Worm (Caenorhabditis elegans) whole organism, L1 larva: ENCODE data around the gene ZK1320.2.

Experiments used
- C16A3.4 ChIP-seq: fragments of 150-350 bp; optimal IDR thresholded peaks from 2 replicates; lab custom pipeline; 2014; ENCODE audit warnings: missing biosample characterization, missing genetic modification characterization
- F16B12.6 ChIP-seq: fragments of 150-350 bp; optimal IDR thresholded peaks from 2 replicates; lab custom pipeline; 2014; ENCODE audit warnings: missing biosample characterization, missing genetic modification characterization
- aha-1 ChIP-seq: fragments of 150-350 bp; optimal IDR thresholded peaks from 2 replicates; lab custom pipeline; 2014; ENCODE audit warnings: missing biosample characterization, missing genetic modification characterization
- alr-1 ChIP-seq: fragments of 200-800 bp; sonication (Bioruptor generic); optimal IDR thresholded peaks from 2 replicates; lab custom pipeline; 2018; ENCODE audit warnings: borderline replicate concordance, mild to moderate bottlenecking, missing genetic modification characterization, missing compliant biosample characterization
- aly-2 ChIP-seq: fragments of 150-350 bp; optimal IDR thresholded peaks from 2 replicates; lab custom pipeline; 2014; ENCODE audit warnings: missing biosample characterization, missing genetic modification characterization
- blmp-1 ChIP-seq: fragments of 150-350 bp; optimal IDR thresholded peaks from 2 replicates; lab custom pipeline; 2014; ENCODE audit warnings: missing biosample characterization, missing genetic modification characterization
- ceh-63 ChIP-seq: fragments of 200-800 bp; sonication (Bioruptor generic); optimal IDR thresholded peaks from 2 replicates; lab custom pipeline; 2018; ENCODE audit warnings: mild to moderate bottlenecking, missing genetic modification characterization, missing compliant biosample characterization
- ceh-8 ChIP-seq: fragments of 200-800 bp; sonication (Bioruptor generic); optimal IDR thresholded peaks from 2 replicates; lab custom pipeline; 2018; ENCODE audit warnings: mild to moderate bottlenecking, missing genetic modification characterization, moderate library complexity, missing compliant biosample characterization
- ceh-88 ChIP-seq: fragments of 200-800 bp; sonication (Bioruptor generic); IDR thresholded peaks from 2 replicates; pipeline ENCODE4 v1.3.6; 2022; ENCODE audit warnings: missing genetic modification characterization, missing compliant biosample characterization
- ceh-90 ChIP-seq: sonication (generic microtip); optimal IDR thresholded peaks from 2 replicates; lab custom pipeline; 2016; ENCODE audit warnings: missing genetic modification characterization, missing compliant biosample characterization
- ces-1 ChIP-seq: fragments of 150-350 bp; optimal IDR thresholded peaks from 2 replicates; lab custom pipeline; 2014; ENCODE audit warnings: missing biosample characterization, missing genetic modification reagents, missing genetic modification characterization
- dsc-1 ChIP-seq: sonication (generic microtip); optimal IDR thresholded peaks from 2 replicates; lab custom pipeline; 2016; ENCODE audit warnings: mild to moderate bottlenecking, missing genetic modification characterization, missing compliant biosample characterization
- efl-1 ChIP-seq, 4 experiments: fragments of 150-350 bp; optimal IDR thresholded peaks in 3 of 4; peaks in 1 of 4; 1 replicate in 1 of 4; 2 replicates in 3 of 4; lab custom pipeline; 2014; ENCODE audit warnings: missing biosample characterization in 2 of 4, missing genetic modification characterization in 2 of 4, missing genetic modification reagents in 2 of 4
- efl-3 ChIP-seq: fragments of 200-800 bp; sonication (Bioruptor generic); optimal IDR thresholded peaks from 2 replicates; lab custom pipeline; 2018; ENCODE audit warnings: mild to moderate bottlenecking, missing genetic modification characterization, missing compliant biosample characterization
- egl-13 ChIP-seq: sonication (generic microtip); optimal IDR thresholded peaks from 2 replicates; lab custom pipeline; 2016; ENCODE audit warnings: missing genotype, missing genetic modification reagents, missing genetic modification characterization, missing compliant biosample characterization
- egl-27 ChIP-seq, 2 experiments: fragments of 150-350 bp in 1 of 2; sonication (generic microtip); optimal IDR thresholded peaks; 3 replicates each; lab custom pipeline; 2017 to 2018; ENCODE audit warnings: missing biosample characterization in 2 of 2, missing genetic modification characterization in 2 of 2, missing genetic modification reagents in 2 of 2
- elt-3 ChIP-seq, 6 experiments: fragments of 150-350 bp in 1 of 6; sonication (generic microtip); optimal IDR thresholded peaks; 2 replicates each; lab custom pipeline; 2017 to 2018; ENCODE audit warnings: missing biosample characterization in 6 of 6, missing genetic modification characterization in 6 of 6, inconsistent platforms in 1 of 6
- ets-5 ChIP-seq: fragments of 200-800 bp; sonication (Bioruptor generic); IDR thresholded peaks from 2 replicates; pipeline ENCODE4 v1.3.6; 2022; ENCODE audit warnings: missing genetic modification characterization, missing compliant biosample characterization
- fkh-10 ChIP-seq: sonication (generic microtip); optimal IDR thresholded peaks from 2 replicates; lab custom pipeline; 2017; ENCODE audit warnings: missing biosample characterization, missing genetic modification reagents, missing genetic modification characterization
- fkh-8 ChIP-seq: sonication (generic microtip); optimal IDR thresholded peaks from 2 replicates; lab custom pipeline; 2016; ENCODE audit warnings: mild to moderate bottlenecking, missing genetic modification characterization, missing compliant biosample characterization
- fos-1 ChIP-seq: fragments of 150-350 bp; optimal IDR thresholded peaks from 2 replicates; lab custom pipeline; 2014; ENCODE audit warnings: missing biosample characterization, missing genetic modification characterization
- grh-1 ChIP-seq: fragments of 200-800 bp; sonication (Bioruptor generic); IDR thresholded peaks from 2 replicates; pipeline ENCODE4 v1.3.6; 2022; ENCODE audit warnings: missing genetic modification reagents, missing genetic modification characterization, missing compliant biosample characterization
- hlh-4 ChIP-seq: sonication (generic microtip); optimal IDR thresholded peaks from 2 replicates; lab custom pipeline; 2016; ENCODE audit warnings: mild to moderate bottlenecking, missing genetic modification characterization, missing compliant biosample characterization
- hpl-2 ChIP-seq: fragments of 150-350 bp; optimal IDR thresholded peaks from 2 replicates; lab custom pipeline; 2014; ENCODE audit warnings: missing biosample characterization, missing genetic modification reagents, missing genetic modification characterization
- isw-1 ChIP-seq: fragments of 200-800 bp; sonication (Bioruptor generic); IDR thresholded peaks from 2 replicates; pipeline ENCODE4 v1.3.6; 2022; ENCODE audit warnings: missing genetic modification characterization, missing compliant biosample characterization
- lin-15B ChIP-seq: fragments of 150-350 bp; sonication (generic microtip); optimal IDR thresholded peaks from 3 replicates; lab custom pipeline; 2014; ENCODE audit warnings: missing biosample characterization, missing genetic modification characterization
- lin-39 ChIP-seq: fragments of 150-350 bp; optimal IDR thresholded peaks from 2 replicates; lab custom pipeline; 2014; ENCODE audit warnings: missing biosample characterization, missing genetic modification reagents, missing genetic modification characterization
- lir-3 ChIP-seq: sonication (generic microtip); optimal IDR thresholded peaks from 2 replicates; lab custom pipeline; 2016; ENCODE audit warnings: mild to moderate bottlenecking, missing genetic modification characterization, moderate library complexity, missing compliant biosample characterization; ENCODE audit not compliant: poor library complexity
- lsy-2 ChIP-seq, 2 experiments: fragments of 150-350 bp; optimal IDR thresholded peaks; 2 replicates each; lab custom pipeline; 2014; ENCODE audit warnings: missing biosample characterization in 2 of 2, missing genetic modification characterization in 2 of 2
- mab-9 ChIP-seq: fragments of 200-800 bp; sonication (Bioruptor generic); IDR thresholded peaks from 2 replicates; pipeline ENCODE4 v1.3.6; 2022; ENCODE audit warnings: missing genetic modification reagents, missing genetic modification characterization, missing compliant biosample characterization
- mdl-1 ChIP-seq, 2 experiments: fragments of 150-350 bp; optimal IDR thresholded peaks; 2 replicates each; lab custom pipeline; 2014 to 2017; ENCODE audit warnings: missing biosample characterization in 2 of 2, missing genetic modification characterization in 2 of 2, inconsistent platforms in 1 of 2
- mef-2 ChIP-seq: fragments of 150-350 bp; optimal IDR thresholded peaks from 2 replicates; lab custom pipeline; 2014; ENCODE audit warnings: missing biosample characterization, missing genetic modification characterization
- nhr-12 ChIP-seq: sonication (generic microtip); optimal IDR thresholded peaks from 2 replicates; lab custom pipeline; 2017; ENCODE audit warnings: missing biosample characterization, missing genetic modification characterization
- nhr-20 ChIP-seq: sonication (generic microtip); optimal IDR thresholded peaks from 2 replicates; lab custom pipeline; 2016; ENCODE audit warnings: mild to moderate bottlenecking, missing genetic modification characterization, missing compliant biosample characterization
- nhr-28 ChIP-seq: fragments of 150-350 bp; optimal IDR thresholded peaks from 2 replicates; lab custom pipeline; 2014; ENCODE audit warnings: missing biosample characterization, missing genetic modification characterization
- nhr-47 ChIP-seq: sonication (generic microtip); optimal IDR thresholded peaks from 2 replicates; lab custom pipeline; 2016; ENCODE audit warnings: mild to moderate bottlenecking, missing genetic modification characterization, moderate library complexity, missing compliant biosample characterization
- nhr-84 ChIP-seq: sonication (generic microtip); optimal IDR thresholded peaks from 2 replicates; lab custom pipeline; 2017; ENCODE audit warnings: missing biosample characterization, missing genetic modification characterization
- pag-3 ChIP-seq: sonication (generic microtip); optimal IDR thresholded peaks from 2 replicates; lab custom pipeline; 2017; ENCODE audit warnings: missing genetic modification characterization, mild to moderate bottlenecking, missing compliant biosample characterization, antibody characterized with exemption, borderline replicate concordance; ENCODE audit not compliant: insufficient read depth
- pqm-1 ChIP-seq: sonication (generic microtip); optimal IDR thresholded peaks from 3 replicates; lab custom pipeline; 2017; ENCODE audit warnings: missing biosample characterization, missing genetic modification characterization
- rnt-1 ChIP-seq: sonication (generic microtip); optimal IDR thresholded peaks from 2 replicates; lab custom pipeline; 2016; ENCODE audit warnings: mild to moderate bottlenecking, missing genetic modification characterization, moderate library complexity, missing compliant biosample characterization
- skn-1 ChIP-seq: fragments of 150-350 bp; optimal IDR thresholded peaks from 2 replicates; lab custom pipeline; 2014; ENCODE audit warnings: missing biosample characterization, missing genetic modification characterization
- snpc-4 ChIP-seq: fragments of 150-350 bp; optimal IDR thresholded peaks from 2 replicates; lab custom pipeline; 2014; ENCODE audit warnings: missing biosample characterization, missing genetic modification characterization
- sptf-1 ChIP-seq: fragments of 150-350 bp; optimal IDR thresholded peaks from 2 replicates; lab custom pipeline; 2014; ENCODE audit warnings: missing biosample characterization, missing genetic modification characterization
- swsn-7 ChIP-seq: sonication (generic microtip); optimal IDR thresholded peaks from 2 replicates; lab custom pipeline; 2016; ENCODE audit warnings: missing genetic modification characterization, missing compliant biosample characterization
- tbx-2 ChIP-seq: sonication (generic microtip); optimal IDR thresholded peaks from 2 replicates; lab custom pipeline; 2016; ENCODE audit warnings: missing genetic modification characterization, missing compliant biosample characterization
- tlp-1 ChIP-seq: fragments of 150-350 bp; optimal IDR thresholded peaks from 2 replicates; lab custom pipeline; 2014; ENCODE audit warnings: missing biosample characterization, missing genetic modification characterization
- unc-30 ChIP-seq: sonication (generic microtip); optimal IDR thresholded peaks from 2 replicates; lab custom pipeline; 2017; ENCODE audit warnings: missing biosample characterization, missing genetic modification characterization
- unc-98 ChIP-seq: fragments of 200-800 bp; sonication (Bioruptor generic); IDR thresholded peaks from 2 replicates; pipeline ENCODE4 v1.3.6; 2022; ENCODE audit warnings: missing genetic modification characterization, missing compliant biosample characterization
- vab-15 ChIP-seq: sonication (generic microtip); optimal IDR thresholded peaks from 2 replicates; lab custom pipeline; 2017; ENCODE audit warnings: missing genotype, mild to moderate bottlenecking, missing genetic modification characterization, missing compliant biosample characterization
- zag-1 ChIP-seq: fragments of 150-350 bp; optimal IDR thresholded peaks from 2 replicates; lab custom pipeline; 2014; ENCODE audit warnings: missing biosample characterization, missing genetic modification characterization
- zip-4 ChIP-seq: fragments of 200-800 bp; sonication (Bioruptor generic); optimal IDR thresholded peaks from 2 replicates; lab custom pipeline; 2018; ENCODE audit warnings: mild to moderate bottlenecking, missing genetic modification characterization, moderate library complexity, missing compliant biosample characterization
- ztf-11 ChIP-seq, 2 experiments: sonication (generic microtip); optimal IDR thresholded peaks; 2 replicates each; lab custom pipeline; 2016 to 2017; ENCODE audit warnings: missing genetic modification characterization in 2 of 2, missing biosample characterization in 1 of 2, missing compliant biosample characterization in 1 of 2
- ztf-4 ChIP-seq: fragments of 150-350 bp; optimal IDR thresholded peaks from 2 replicates; lab custom pipeline; 2014; ENCODE audit warnings: missing biosample characterization, missing genetic modification characterization

ZK1320.2 gene

DNA sequence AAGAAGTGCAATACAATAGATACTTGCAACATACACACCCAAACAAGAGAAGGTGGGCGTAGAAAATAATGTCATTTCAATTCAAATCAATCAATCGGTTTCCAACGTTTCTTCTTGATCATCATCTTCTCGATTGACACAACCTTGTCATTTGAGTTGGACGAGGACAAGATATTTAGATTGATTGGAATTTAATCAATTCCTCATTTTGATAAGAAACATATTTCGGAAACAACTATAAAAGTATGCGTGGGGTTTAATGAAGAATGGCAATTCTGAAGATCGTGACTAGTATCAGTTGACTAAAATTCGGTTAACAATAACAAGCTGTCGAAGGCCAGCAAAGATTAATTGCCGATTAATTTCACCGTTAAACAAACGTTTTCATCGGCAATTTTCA, 38.2 kb downstream of the ZK1320.2 start:
- TF ChIP-seq ztf-4 (tag; lab: Kevin White, UChicago) = no peak
- TF ChIP-seq mdl-1 (tag; optimal IDR thresholded peaks at IDR 0.05; lab: Kevin White, UChicago) = no peak
- no peak for TF ChIP-seq alr-1
- peak; percentile 37 for TF ChIP-seq vab-15 (tag; lab: Kevin White, UChicago)
- no peak for TF ChIP-seq isw-1
- TF ChIP-seq mef-2 = no peak
- TF ChIP-seq ceh-8 (GFP tag; lab: Kevin White, UChicago) = no peak
- peak; percentile 13 for TF ChIP-seq nhr-20
- TF ChIP-seq blmp-1 = peak; percentile 36
- TF ChIP-seq aha-1 (tag; lab: Kevin White, UChicago) = no peak
- TF ChIP-seq lin-39 = no peak
- no peak for TF ChIP-seq unc-98 (GFP tag; lab: Robert Waterston, UW)
- TF ChIP-seq snpc-4 (tag; lab: Kevin White, UChicago) = no peak
- no peak for TF ChIP-seq nhr-28 (tag; lab: Kevin White, UChicago)
- no peak for TF ChIP-seq ceh-90 (tag; lab: Kevin White, UChicago)
- TF ChIP-seq lsy-2 (tag; optimal IDR thresholded peaks at IDR 0.05; lab: Kevin White, UChicago) = peak in 1 of 2 experiments; percentile 39
- TF ChIP-seq tbx-2 (tag; lab: Kevin White, UChicago) = peak; percentile 10
- TF ChIP-seq dsc-1 (tag; lab: Kevin White, UChicago) = no peak
- TF ChIP-seq ceh-88 (GFP tag; lab: Robert Waterston, UW) = no peak
- no peak for TF ChIP-seq zag-1 (tag; lab: Kevin White, UChicago)
- no peak for TF ChIP-seq swsn-7 (tag; lab: Kevin White, UChicago)
- TF ChIP-seq fkh-10 = no peak
- no peak for TF ChIP-seq ets-5 (GFP tag; lab: Robert Waterston, UW)
- TF ChIP-seq pqm-1 = no peak
- peak in 5 of 6 experiments; percentile 41 to 89 (median 65) for TF ChIP-seq elt-3 (tag; optimal IDR thresholded peaks at IDR 0.05; lab: Kevin White, UChicago)
- peak; percentile 22 for TF ChIP-seq C16A3.4 (tag; lab: Kevin White, UChicago)
- TF ChIP-seq mab-9 (GFP tag; lab: Robert Waterston, UW) = no peak
- TF ChIP-seq fkh-8 (tag; lab: Kevin White, UChicago) = no peak
- no peak for TF ChIP-seq zip-4
- TF ChIP-seq fos-1 (tag; lab: Kevin White, UChicago) = no peak
- TF ChIP-seq nhr-12 (tag; lab: Kevin White, UChicago) = no peak
- TF ChIP-seq nhr-84 = no peak
- no peak for TF ChIP-seq skn-1 (tag; lab: Kevin White, UChicago)
- no peak for TF ChIP-seq nhr-47 (tag; lab: Kevin White, UChicago)
- no peak for TF ChIP-seq egl-27 (tag; optimal IDR thresholded peaks at IDR 0.05; lab: Kevin White, UChicago)
- no peak for TF ChIP-seq grh-1 (GFP tag; lab: Robert Waterston, UW)
- TF ChIP-seq egl-13 (tag; lab: Kevin White, UChicago) = no peak
- TF ChIP-seq rnt-1 (tag; lab: Kevin White, UChicago) = no peak
- TF ChIP-seq ces-1 = no peak
- TF ChIP-seq sptf-1 (tag; lab: Kevin White, UChicago) = no peak
- TF ChIP-seq F16B12.6 (tag; lab: Kevin White, UChicago) = no peak
- no peak for TF ChIP-seq ztf-11 (tag; optimal IDR thresholded peaks at IDR 0.05; lab: Kevin White, UChicago)
- TF ChIP-seq efl-3 (GFP tag; lab: Kevin White, UChicago) = no peak
- TF ChIP-seq pag-3 = no peak
- no peak for TF ChIP-seq hpl-2 (GFP tag; lab: Kevin White, UChicago)
- no peak for TF ChIP-seq efl-1 (optimal IDR thresholded peaks at IDR 0.05; lab: Kevin White, UChicago)
- peak in 1 of 2 experiments; percentile 40 for TF ChIP-seq efl-1 (GFP tag; optimal IDR thresholded peaks at IDR 0.05 in 1 of 2; lab: Kevin White, UChicago)
- no peak for TF ChIP-seq unc-30
- no peak for TF ChIP-seq aly-2
- TF ChIP-seq tlp-1 (tag; lab: Kevin White, UChicago) = no peak
- TF ChIP-seq hlh-4 (tag; lab: Kevin White, UChicago) = no peak
- TF ChIP-seq ceh-63 (GFP tag; lab: Kevin White, UChicago) = no peak
- TF ChIP-seq lin-15B (tag; lab: Kevin White, UChicago) = no peak
- no peak for TF ChIP-seq lir-3
